Worm (Caenorhabditis elegans): Measurements from ENCODE around the gene tax-6.
A peak's percentile ranks its signal among the peaks of the same experiment; 100 is the strongest.

Gene tax-6

DNA sequence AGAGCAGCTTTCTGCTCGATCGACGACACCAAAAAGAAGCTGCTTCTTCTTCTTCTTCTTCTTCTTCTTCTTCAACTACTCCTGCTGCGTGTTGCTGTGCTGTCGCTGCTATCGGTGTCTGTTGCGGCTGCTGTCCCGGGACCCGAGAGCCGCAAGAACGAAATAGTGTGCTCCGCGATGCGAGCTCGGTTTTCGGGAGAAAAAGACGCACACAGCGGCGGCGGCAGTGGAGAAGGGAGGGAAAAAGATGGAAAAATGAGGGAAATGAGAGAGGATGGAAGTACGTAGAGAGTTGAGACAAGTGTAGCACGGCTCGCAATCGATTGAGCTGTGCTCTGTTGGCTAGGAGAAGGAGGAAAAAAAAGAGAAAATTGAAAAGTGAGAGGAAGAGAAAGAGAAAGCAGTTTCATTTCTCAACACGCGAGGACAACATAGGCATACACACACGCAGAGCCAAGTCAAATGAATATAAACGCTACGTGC lies 2.4 kb upstream of the tax-6 start (continued):
- TF ChIP-seq F16B12.6 (tag; optimal IDR thresholded peaks at IDR 0.05) (peak; percentile 23), isw-1 (GFP tag; IDR thresholded peaks at IDR 0.05) (peak; percentile 43), nhr-90 (tag; optimal IDR thresholded peaks at IDR 0.05; ENCODE audit: poor library complexity) (no peak), lin-35 (GFP tag; optimal IDR thresholded peaks at IDR 0.05) (peak; percentile 30 to 35), mef-2 (tag; optimal IDR thresholded peaks at IDR 0.05) (peak; percentile 60), skn-1 (tag; optimal IDR thresholded peaks at IDR 0.05) (peak; percentile 27), mdl-1 (tag; optimal IDR thresholded peaks at IDR 0.05) (peak; percentile 9 to 56), ztf-4 (tag; optimal IDR thresholded peaks at IDR 0.05) (peak; percentile 39), snpc-4 (tag; optimal IDR thresholded peaks at IDR 0.05) (no peak), dsc-1 (tag; optimal IDR thresholded peaks at IDR 0.05) (peak; percentile 85)

DNA sequence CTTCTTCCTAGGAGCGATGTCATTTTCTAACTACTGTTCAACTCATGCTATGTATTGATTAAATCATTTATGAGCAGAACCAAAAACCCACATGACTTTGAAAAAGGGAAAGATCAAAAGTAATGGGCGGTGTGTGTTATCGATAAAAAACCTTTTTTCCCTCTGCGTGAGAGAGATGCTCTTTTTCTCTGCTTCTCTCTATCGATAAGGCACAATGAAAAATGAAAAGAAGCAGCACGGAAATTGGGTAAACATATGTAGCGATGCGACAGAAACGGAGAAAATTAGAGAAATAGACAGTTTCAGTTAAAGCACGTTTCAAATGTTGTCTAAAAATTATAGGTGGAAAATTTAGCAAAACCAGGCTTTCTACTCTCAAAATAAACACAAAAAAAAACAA lies 945 bp upstream of the tax-6 start:
- peak; percentile 65 for TF ChIP-seq fkh-8 (tag; optimal IDR thresholded peaks at IDR 0.05)
- peak; percentile 68 for TF ChIP-seq rnt-1 (tag; optimal IDR thresholded peaks at IDR 0.05)
- TF ChIP-seq elt-2 (tag; optimal IDR thresholded peaks at IDR 0.05), result peak; percentile 73
- peak; percentile 44 for TF ChIP-seq swsn-7 (tag; optimal IDR thresholded peaks at IDR 0.05)
- TF ChIP-seq nhr-71 (tag; optimal IDR thresholded peaks at IDR 0.05), result peak; percentile 76
- peak; percentile 20 to 36 for TF ChIP-seq efl-1 (optimal IDR thresholded peaks at IDR 0.05)
- TF ChIP-seq efl-1 (GFP tag; optimal IDR thresholded peaks at IDR 0.05 in 1 of 2), result peak in 1 of 2 experiments; percentile 38
- peak; percentile 44 for TF ChIP-seq jun-1 (tag; optimal IDR thresholded peaks at IDR 0.05)
- no peak for TF ChIP-seq nhr-11 (tag; optimal IDR thresholded peaks at IDR 0.05)
- TF ChIP-seq Y116A8C.19 (tag; optimal IDR thresholded peaks at IDR 0.05; ENCODE audit: borderline replicate concordance), result no peak
- TF ChIP-seq zip-4 (GFP tag; optimal IDR thresholded peaks at IDR 0.05), result no peak
- peak; percentile 8 for TF ChIP-seq ama-1 (optimal IDR thresholded peaks at IDR 0.05)
- peak; percentile 23 for TF ChIP-seq ztf-4 (tag; optimal IDR thresholded peaks at IDR 0.05)
- TF ChIP-seq snu-23 (GFP tag; optimal IDR thresholded peaks at IDR 0.05), result peak; percentile 47
- peak; percentile 32 for TF ChIP-seq nhr-20 (tag; optimal IDR thresholded peaks at IDR 0.05)
- peak; percentile 29 for TF ChIP-seq C16A3.4 (tag; optimal IDR thresholded peaks at IDR 0.05)
- TF ChIP-seq mef-2 (tag; optimal IDR thresholded peaks at IDR 0.05), result peak; percentile 10
- TF ChIP-seq lin-14 (GFP tag; optimal IDR thresholded peaks at IDR 0.05), result peak; percentile 75
- peak; percentile 68 for TF ChIP-seq nhr-77 (tag; optimal IDR thresholded peaks at IDR 0.05)
- peak; percentile 9 for TF ChIP-seq dsc-1 (tag; optimal IDR thresholded peaks at IDR 0.05)
- peak; percentile 50 for TF ChIP-seq nhr-19 (GFP tag; conservative IDR thresholded peaks at IDR 0.05)
- TF ChIP-seq zag-1 (tag; optimal IDR thresholded peaks at IDR 0.05), result no peak
- TF ChIP-seq mep-1 (tag; optimal IDR thresholded peaks at IDR 0.05), result peak; percentile 40
- peak; percentile 48 for TF ChIP-seq pax-3 (tag; optimal IDR thresholded peaks at IDR 0.05)
- peak; percentile 6 for TF ChIP-seq nhr-237 (tag; optimal IDR thresholded peaks at IDR 0.05)
- TF ChIP-seq pag-3 (tag; optimal IDR thresholded peaks at IDR 0.05; ENCODE audit: borderline replicate concordance, insufficient read depth), result no peak
- TF ChIP-seq lin-35 (GFP tag; optimal IDR thresholded peaks at IDR 0.05), result peak in 1 of 2 experiments; percentile 71
- no peak for TF ChIP-seq xbp-1 (tag; optimal IDR thresholded peaks at IDR 0.05)
- peak in 1 of 2 experiments; percentile 64 for TF ChIP-seq mdl-1 (tag; optimal IDR thresholded peaks at IDR 0.05)
- TF ChIP-seq unc-86 (tag; optimal IDR thresholded peaks at IDR 0.05), result no peak
- TF ChIP-seq irx-1 (tag; optimal IDR thresholded peaks at IDR 0.05), result peak; percentile 31
- peak; percentile 4 to 64 for TF ChIP-seq lsy-2 (tag; optimal IDR thresholded peaks at IDR 0.05)

DNA sequence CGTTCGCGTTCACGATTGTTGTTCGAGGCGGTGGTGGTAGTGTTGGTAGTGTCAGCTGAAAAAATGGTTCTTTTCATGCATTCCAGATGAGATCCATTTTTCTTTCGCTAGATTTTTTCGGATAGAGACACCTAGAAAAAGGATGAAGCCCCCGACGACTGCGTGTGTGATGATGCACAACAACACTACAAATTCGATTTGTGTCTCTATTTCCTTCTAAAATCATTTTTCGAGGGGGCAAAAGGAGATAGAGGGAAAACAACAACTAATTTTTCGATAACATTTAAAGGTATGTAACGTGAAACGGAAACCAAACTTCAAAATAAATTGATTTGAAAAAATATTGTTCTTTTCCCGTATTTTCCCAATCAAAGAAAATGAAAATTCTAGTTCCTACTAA lies 919 bp downstream of the tax-6 start:
- no peak for TF ChIP-seq nhr-84 (tag; optimal IDR thresholded peaks at IDR 0.05)
- TF ChIP-seq fkh-10 (GFP tag; optimal IDR thresholded peaks at IDR 0.05), result peak; percentile 13
- no peak for TF ChIP-seq nhr-237 (tag; optimal IDR thresholded peaks at IDR 0.05)
- TF ChIP-seq unc-86 (tag; optimal IDR thresholded peaks at IDR 0.05), result no peak
- no peak for TF ChIP-seq sox-4 (tag; optimal IDR thresholded peaks at IDR 0.05)
- TF ChIP-seq irx-1 (tag; optimal IDR thresholded peaks at IDR 0.05), result no peak
- no peak for TF ChIP-seq lin-35 (GFP tag; optimal IDR thresholded peaks at IDR 0.05)

Data from whole organism, L1 larva.